Fruit fly (Drosophila melanogaster): Measurements from ENCODE around the gene Glys.

dm6 chr3R:15123036-15123715, 24.2 kb downstream of the Glys start:
- TF ChIP-seq h (optimal IDR thresholded peaks at IDR 0.05), result no peak
- TF ChIP-seq Myc (optimal IDR thresholded peaks at IDR 0.05), result no peak
- TF ChIP-seq Sin3A (optimal IDR thresholded peaks at IDR 0.05), result no peak
- TF ChIP-seq psq (optimal IDR thresholded peaks at IDR 0.05), result no peak
- no peak for TF ChIP-seq ttk (optimal IDR thresholded peaks at IDR 0.05)

Measured in Kc167 (cell line).